Worm (Caenorhabditis elegans): ENCODE measurements around the gene srg-55.

- TF ChIP-seq ceh-36 (tag; optimal IDR thresholded peaks at IDR 0.05), result no peak
- TF ChIP-seq ama-1 (optimal IDR thresholded peaks at IDR 0.05), result no peak
- TF ChIP-seq flt-1 (GFP tag; IDR thresholded peaks at IDR 0.05), result no peak
- TF ChIP-seq ceh-13 (GFP tag; optimal IDR thresholded peaks at IDR 0.05), result no peak
- no peak for TF ChIP-seq tra-4 (tag; optimal IDR thresholded peaks at IDR 0.05)
- no peak for TF ChIP-seq hnd-1 (tag; optimal IDR thresholded peaks at IDR 0.05)
- TF ChIP-seq scrt-1 (GFP tag; IDR thresholded peaks at IDR 0.05), result no peak
- TF ChIP-seq pes-1 (GFP tag; IDR thresholded peaks at IDR 0.05), result no peak
- TF ChIP-seq F13C5.2 (tag; optimal IDR thresholded peaks at IDR 0.05), result no peak
- no peak for TF ChIP-seq hmbx-1 (tag; optimal IDR thresholded peaks at IDR 0.05)
- TF ChIP-seq aly-1 (tag; optimal IDR thresholded peaks at IDR 0.05), result no peak
- no peak for TF ChIP-seq tbx-11 (GFP tag; IDR thresholded peaks at IDR 0.05)
- no peak for TF ChIP-seq tbx-37 (GFP tag; conservative IDR thresholded peaks at IDR 0.05)
- TF ChIP-seq B0310.2 (tag; optimal IDR thresholded peaks at IDR 0.05), result no peak
Measured at ce11 chrV:14915599-14915998, 12.5 kb downstream of the srg-55 start, which contains the start of gene H12D21.11.

All from whole organism, early embryonic.